Fruit fly (Drosophila melanogaster): ENCODE results near the gene CG34173.

dm6 chr2L:22036877-22037276 is 17.2 kb downstream of the CG34173 start:
- no peak for TF ChIP-seq CG34376 (GFP tag; optimal IDR thresholded peaks at IDR 0.05)
- TF ChIP-seq CG14710 (tag; optimal IDR thresholded peaks at IDR 0.05) = peak; percentile 68
- TF ChIP-seq h (optimal IDR thresholded peaks at IDR 0.05) = no peak
- TF ChIP-seq danr (GFP tag; IDR thresholded peaks at IDR 0.05) = no peak
- no peak for TF ChIP-seq CG43689 (GFP tag; IDR thresholded peaks at IDR 0.05)
- no peak for TF ChIP-seq pan (optimal IDR thresholded peaks at IDR 0.05)
- no peak for TF ChIP-seq pan (GFP tag; optimal IDR thresholded peaks at IDR 0.05 in 1 of 2, IDR thresholded peaks at IDR 0.05 in 1 of 2)
- no peak for TF ChIP-seq CG15073 (GFP tag; optimal IDR thresholded peaks at IDR 0.05)
- TF ChIP-seq tin (GFP tag; optimal IDR thresholded peaks at IDR 0.05) = no peak
- TF ChIP-seq CG10274 (GFP tag; optimal IDR thresholded peaks at IDR 0.05) = no peak
- no peak for TF ChIP-seq CG16779 (GFP tag; IDR thresholded peaks at IDR 0.05)
- TF ChIP-seq CG18011 (GFP tag; optimal IDR thresholded peaks at IDR 0.05) = no peak
- no peak for TF ChIP-seq Deaf1 (tag; optimal IDR thresholded peaks at IDR 0.05)

Measured in whole organism, embryonic.